Worm (Caenorhabditis elegans): ENCODE data around the gene F48F7.5.

- TF ChIP-seq nhr-28 (tag; optimal IDR thresholded peaks at IDR 0.05) (no peak), M03D4.4 (tag; optimal IDR thresholded peaks at IDR 0.05) (no peak), mab-5 (tag; optimal IDR thresholded peaks at IDR 0.05) (no peak), unc-120 (tag; optimal IDR thresholded peaks at IDR 0.05; ENCODE audit: poor library complexity, severe bottlenecking) (no peak), lsy-2 (tag; optimal IDR thresholded peaks at IDR 0.05) (no peak), nhr-12 (tag; optimal IDR thresholded peaks at IDR 0.05) (no peak), sptf-1 (tag; optimal IDR thresholded peaks at IDR 0.05) (no peak), ztf-11 (tag; optimal IDR thresholded peaks at IDR 0.05) (no peak), unc-62 (GFP tag; optimal IDR thresholded peaks at IDR 0.05) (no peak), mep-1 (tag; optimal IDR thresholded peaks at IDR 0.05) (no peak), blmp-1 (tag; optimal IDR thresholded peaks at IDR 0.05) (no peak)
Measured at ce11 chrX:13986307-13986706, 10.9 kb downstream of the F48F7.5 start, which contains the start of gene irld-24.
